Fruit fly (Drosophila melanogaster) whole organism, embryonic: ENCODE measurements around the gene Wee1.
A peak's percentile ranks its signal among the peaks of the same experiment; 100 is the strongest.

Source experiments
- Ada2b ChIP-seq: fragments of 200-800 bp; sonication (Bioruptor generic); IDR thresholded peaks from 2 replicates; pipeline ENCODE4 v1.3.6; 2022; ENCODE audit warnings: missing biosample characterization, missing genetic modification characterization
- B-H1 ChIP-seq: fragments of 200-800 bp; sonication (Bioruptor generic); IDR thresholded peaks from 3 replicates; pipeline ENCODE4 v1.3.6; 2022; ENCODE audit warnings: missing biosample characterization, missing genetic modification characterization
- Bgb ChIP-seq: fragments of 200-800 bp; sonication (Bioruptor generic); IDR thresholded peaks from 2 replicates; pipeline ENCODE4 v1.3.6; 2022; ENCODE audit warnings: missing biosample characterization, missing genetic modification characterization; ENCODE audit not compliant: partially characterized antibody
- Bteb2 ChIP-seq: fragments of 200-800 bp; sonication (Bioruptor generic); optimal IDR thresholded peaks from 2 replicates; lab custom pipeline; 2016; ENCODE audit warnings: missing biosample characterization, missing genetic modification characterization
- CG11560 ChIP-seq: fragments of 200-800 bp; sonication (Bioruptor generic); IDR thresholded peaks from 3 replicates; pipeline ENCODE4 v1.3.6; 2022; ENCODE audit warnings: missing biosample characterization, missing genetic modification characterization
- CG1233 ChIP-seq: fragments of 200-800 bp; sonication (Bioruptor generic); optimal IDR thresholded peaks from 4 replicates; lab custom pipeline; 2018; ENCODE audit warnings: missing biosample characterization, mild to moderate bottlenecking, missing genetic modification characterization
- CG12659 ChIP-seq: fragments of 200-800 bp; sonication (Bioruptor generic); optimal IDR thresholded peaks from 3 replicates; lab custom pipeline; 2017; ENCODE audit warnings: mild to moderate bottlenecking, missing biosample characterization, missing genetic modification reagents, missing genetic modification characterization
- CG13296 ChIP-seq: fragments of 200-800 bp; sonication (Bioruptor generic); optimal IDR thresholded peaks from 3 replicates; lab custom pipeline; 2018; ENCODE audit warnings: missing biosample characterization, mild to moderate bottlenecking, missing genetic modification characterization
- CG13624 ChIP-seq: fragments of 200-800 bp; sonication (Bioruptor generic); optimal IDR thresholded peaks from 2 replicates; lab custom pipeline; 2016; ENCODE audit warnings: missing biosample characterization, missing genetic modification characterization
- CG1603 ChIP-seq: fragments of 200-800 bp; sonication (Bioruptor generic); optimal IDR thresholded peaks from 2 replicates; lab custom pipeline; 2019; ENCODE audit warnings: missing biosample characterization, mild to moderate bottlenecking, missing genetic modification characterization, moderate library complexity
- CG16863 ChIP-seq: fragments of 200-800 bp; sonication (Bioruptor generic); optimal IDR thresholded peaks from 3 replicates; lab custom pipeline; 2016; ENCODE audit warnings: missing biosample characterization, missing genetic modification characterization
- CG17802 ChIP-seq: fragments of 200-800 bp; sonication (Bioruptor generic); optimal IDR thresholded peaks from 2 replicates; lab custom pipeline; 2018; ENCODE audit warnings: missing biosample characterization, mild to moderate bottlenecking, missing genetic modification characterization, moderate library complexity
- CG1792 ChIP-seq: fragments of 200-800 bp; sonication (Bioruptor generic); optimal IDR thresholded peaks from 2 replicates; lab custom pipeline; 2016; ENCODE audit warnings: missing biosample characterization, missing genetic modification characterization
- CG2129 ChIP-seq: fragments of 200-800 bp; sonication (Bioruptor generic); IDR thresholded peaks from 2 replicates; pipeline ENCODE4 v1.3.6; 2022; ENCODE audit warnings: missing biosample characterization, missing genetic modification characterization; ENCODE audit not compliant: partially characterized antibody
- CG32767 ChIP-seq: fragments of 200-800 bp; sonication (Bioruptor generic); IDR thresholded peaks from 2 replicates; pipeline ENCODE4 v1.3.6; 2022; ENCODE audit warnings: missing biosample characterization, missing genetic modification characterization
- CG33213 ChIP-seq: fragments of 200-800 bp; sonication (Bioruptor generic); optimal IDR thresholded peaks from 3 replicates; lab custom pipeline; 2016; ENCODE audit warnings: missing biosample characterization, missing genetic modification characterization
- CG33557 ChIP-seq: fragments of 200-800 bp; sonication (Bioruptor generic); optimal IDR thresholded peaks from 2 replicates; lab custom pipeline; 2019; ENCODE audit warnings: missing biosample characterization, mild to moderate bottlenecking, missing genetic modification characterization, moderate library complexity
- CG5953 ChIP-seq: fragments of 200-800 bp; sonication (Bioruptor generic); IDR thresholded peaks from 2 replicates; pipeline ENCODE4 v1.3.6; 2022; ENCODE audit warnings: missing biosample characterization, missing genetic modification characterization
- CG7745 ChIP-seq: fragments of 200-800 bp; sonication (Bioruptor generic); optimal IDR thresholded peaks from 2 replicates; lab custom pipeline; 2018; ENCODE audit warnings: missing biosample characterization, mild to moderate bottlenecking, missing genetic modification characterization, moderate library complexity
- CG7928 ChIP-seq: fragments of 200-800 bp; sonication (Bioruptor generic); optimal IDR thresholded peaks from 2 replicates; lab custom pipeline; 2017; ENCODE audit warnings: missing biosample characterization, mild to moderate bottlenecking, missing genetic modification characterization
- CG8359 ChIP-seq: fragments of 200-800 bp; sonication (Bioruptor generic); optimal IDR thresholded peaks from 2 replicates; lab custom pipeline; 2017; ENCODE audit warnings: missing biosample characterization, mild to moderate bottlenecking, missing genetic modification characterization, borderline replicate concordance
- CG8924 ChIP-seq: fragments of 200-800 bp; optimal IDR thresholded peaks from 3 replicates; lab custom pipeline; 2019; ENCODE audit warnings: missing biosample characterization, mild to moderate bottlenecking, missing genetic modification characterization, moderate library complexity
- CTCF ChIP-seq: fragments of 200-800 bp; sonication (Bioruptor generic); optimal IDR thresholded peaks from 2 replicates; lab custom pipeline; 2017; ENCODE audit warnings: missing biosample characterization, mild to moderate bottlenecking, missing genetic modification characterization, moderate library complexity
- Doc2 ChIP-seq: fragments of 200-800 bp; sonication (Bioruptor generic); IDR thresholded peaks from 2 replicates; pipeline ENCODE4 v1.3.6; 2022; ENCODE audit warnings: missing biosample characterization, missing genetic modification characterization
- Dref ChIP-seq: fragments of 200-800 bp; sonication (Bioruptor generic); IDR thresholded peaks from 2 replicates; pipeline ENCODE4 v1.3.6; 2022; ENCODE audit warnings: missing biosample characterization, missing genetic modification characterization
- Elba2 ChIP-seq: fragments of 200-800 bp; sonication (Bioruptor generic); optimal IDR thresholded peaks from 3 replicates; lab custom pipeline; 2016; ENCODE audit warnings: missing biosample characterization, missing genetic modification characterization
- Fer2 ChIP-seq: fragments of 200-800 bp; sonication (Bioruptor generic); optimal IDR thresholded peaks from 2 replicates; lab custom pipeline; 2018; ENCODE audit warnings: missing biosample characterization, mild to moderate bottlenecking, missing genetic modification characterization, moderate library complexity
- Gsc ChIP-seq: fragments of 200-800 bp; sonication (Bioruptor generic); IDR thresholded peaks from 2 replicates; pipeline ENCODE4 v1.3.6; 2022; ENCODE audit warnings: missing biosample characterization, missing genetic modification characterization
- Hr3 ChIP-seq: fragments of 200-800 bp; sonication (Bioruptor generic); optimal IDR thresholded peaks from 3 replicates; lab custom pipeline; 2016; ENCODE audit warnings: missing biosample characterization, missing genetic modification characterization
- Hsf ChIP-seq: fragments of 200-800 bp; sonication (Bioruptor generic); optimal IDR thresholded peaks from 3 replicates; lab custom pipeline; 2016; ENCODE audit warnings: missing biosample characterization, missing genetic modification characterization
- Mrtf ChIP-seq: fragments of 200-800 bp; sonication (Bioruptor generic); IDR thresholded peaks from 3 replicates; pipeline ENCODE4 v1.3.6; 2022; ENCODE audit warnings: missing biosample characterization, missing genetic modification characterization
- NK7.1 ChIP-seq: fragments of 200-800 bp; sonication (Bioruptor generic); optimal IDR thresholded peaks from 3 replicates; lab custom pipeline; 2016; ENCODE audit warnings: missing biosample characterization, missing genetic modification characterization
- Optix ChIP-seq: fragments of 200-800 bp; sonication (Bioruptor generic); IDR thresholded peaks from 3 replicates; pipeline ENCODE4 v1.3.6; 2022; ENCODE audit warnings: missing biosample characterization, missing genetic modification characterization
- Rfx ChIP-seq: fragments of 200-800 bp; sonication (Bioruptor generic); IDR thresholded peaks from 2 replicates; pipeline ENCODE4 v1.3.6; 2022; ENCODE audit warnings: missing biosample characterization, missing genetic modification characterization
- Rx ChIP-seq: fragments of 200-800 bp; sonication (Bioruptor generic); IDR thresholded peaks from 2 replicates; pipeline ENCODE4 v1.3.6; 2022; ENCODE audit warnings: missing biosample characterization, missing genetic modification characterization
- Tbp ChIP-seq: fragments of >200 bp; optimal IDR thresholded peaks from 2 replicates; lab custom pipeline; 2018; ENCODE audit warnings: missing biosample characterization, missing genetic modification characterization
- Xrp1 ChIP-seq: fragments of 200-800 bp; sonication (Bioruptor generic); IDR thresholded peaks from 2 replicates; pipeline ENCODE4 v1.3.6; 2022; ENCODE audit warnings: missing biosample characterization, missing genetic modification characterization
- amos ChIP-seq: fragments of 200-800 bp; sonication (Bioruptor generic); IDR thresholded peaks from 2 replicates; pipeline ENCODE4 v1.3.6; 2022; ENCODE audit warnings: missing biosample characterization, missing genetic modification characterization; ENCODE audit not compliant: partially characterized antibody
- disco-r ChIP-seq: fragments of 200-800 bp; sonication (Bioruptor generic); optimal IDR thresholded peaks from 2 replicates; lab custom pipeline; 2016; ENCODE audit warnings: missing biosample characterization, missing genetic modification characterization
- esg ChIP-seq: fragments of 200-800 bp; sonication (Bioruptor generic); conservative IDR thresholded peaks from 2 replicates; pipeline ENCODE4 v1.3.6; 2022; ENCODE audit warnings: missing biosample characterization, missing genetic modification characterization
- hkb ChIP-seq, 2 experiments: fragments of 200-800 bp in 1 of 2; fragments of >200 bp in 1 of 2; sonication (Bioruptor generic) in 1 of 2; IDR thresholded peaks in 1 of 2; optimal IDR thresholded peaks in 1 of 2; 2 replicates each; pipeline versions ENCODE4 v1.3.6 to Lab custom; 2017 to 2022; ENCODE audit warnings: missing biosample characterization in 1 of 2, missing genetic modification characterization in 1 of 2
- lola ChIP-seq, 3 experiments: fragments of >200 bp in 2 of 3; fragments of 200-800 bp in 1 of 3; sonication (Bioruptor generic) in 1 of 3; optimal IDR thresholded peaks; 2 replicates each; lab custom pipeline; 2017 to 2019; ENCODE audit warnings: missing biosample characterization in 3 of 3, missing genetic modification characterization in 3 of 3, mild to moderate bottlenecking in 1 of 3, moderate library complexity in 1 of 3
- nerfin-1 ChIP-seq: fragments of 200-800 bp; sonication (Bioruptor generic); optimal IDR thresholded peaks from 3 replicates; lab custom pipeline; 2019; ENCODE audit warnings: missing biosample characterization, mild to moderate bottlenecking, missing genetic modification characterization, moderate library complexity
- nmo ChIP-seq: fragments of 200-800 bp; sonication (Bioruptor generic); optimal IDR thresholded peaks from 2 replicates; lab custom pipeline; 2018; ENCODE audit warnings: missing biosample characterization, mild to moderate bottlenecking, missing genetic modification characterization, moderate library complexity
- otp ChIP-seq: fragments of 200-800 bp; sonication (Bioruptor generic); IDR thresholded peaks from 3 replicates; pipeline ENCODE4, ENCODE4 v1.3.6; 2022; ENCODE audit warnings: missing biosample characterization, missing genetic modification characterization
- pho ChIP-seq: fragments of 200-800 bp; sonication (Bioruptor generic); optimal IDR thresholded peaks from 2 replicates; lab custom pipeline; 2016; ENCODE audit warnings: missing biosample characterization, missing genetic modification characterization
- ro ChIP-seq: fragments of 200-800 bp; sonication (Bioruptor generic); IDR thresholded peaks from 2 replicates; pipeline ENCODE4 v1.3.6; 2022; ENCODE audit warnings: missing biosample characterization, missing genetic modification characterization
- salm ChIP-seq: fragments of 200-800 bp; sonication (Bioruptor generic); optimal IDR thresholded peaks from 2 replicates; lab custom pipeline; 2018; ENCODE audit warnings: missing biosample characterization, mild to moderate bottlenecking, missing genetic modification characterization
- tap ChIP-seq: fragments of 200-800 bp; optimal IDR thresholded peaks from 3 replicates; lab custom pipeline; 2019; ENCODE audit warnings: missing biosample characterization, mild to moderate bottlenecking, missing genetic modification characterization, moderate library complexity
- vfl ChIP-seq: fragments of 200-800 bp; sonication (Bioruptor generic); optimal IDR thresholded peaks from 2 replicates; lab custom pipeline; 2016; ENCODE audit warnings: missing biosample characterization, missing genetic modification characterization

Gene Wee1

DNA sequence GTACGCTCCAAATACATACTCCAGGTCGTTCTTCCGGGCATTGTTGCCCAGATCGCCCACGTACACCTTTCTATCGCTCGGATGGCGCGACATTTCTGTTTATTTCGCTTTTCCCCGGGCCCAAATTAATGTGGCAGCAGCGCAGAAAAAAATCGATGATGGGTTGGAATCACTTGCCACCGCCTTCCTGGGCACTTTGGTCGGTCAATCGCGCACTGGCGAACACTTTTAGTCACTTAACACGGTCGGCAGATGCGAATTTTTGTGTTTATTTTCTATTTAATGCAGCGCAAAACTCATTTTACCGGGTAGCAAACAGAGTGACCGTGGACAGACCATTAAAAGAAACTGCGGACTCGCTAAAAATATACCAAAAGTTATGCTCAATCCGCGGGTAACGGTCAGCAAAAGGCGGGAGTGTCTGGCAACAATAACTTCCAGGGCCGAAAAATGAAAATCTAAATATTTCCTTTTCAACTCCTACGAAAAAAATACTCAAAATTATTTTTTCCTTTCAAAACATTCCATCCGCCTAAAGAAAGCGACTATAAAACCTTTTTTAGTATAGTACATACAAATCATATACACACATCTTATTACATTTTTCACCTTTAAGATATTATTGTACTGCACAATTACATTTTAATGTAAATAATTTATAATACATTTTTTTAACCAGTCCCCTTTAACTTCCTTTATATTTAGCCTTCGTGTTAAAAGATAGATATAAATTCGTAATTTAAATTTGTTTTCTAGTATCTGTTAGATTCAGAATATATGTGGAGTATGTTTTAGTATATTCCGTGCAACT is 6.1 kb upstream of the Wee1 start, which contains the start of gene x16 (continued):
- no peak for TF ChIP-seq Fer2
- no peak for TF ChIP-seq disco-r (GFP tag; lab: Kevin White, UChicago)
- TF ChIP-seq Hr3 (GFP tag; lab: Kevin White, UChicago): peak; percentile 3
- no peak for TF ChIP-seq CG11560 (tag; lab: Robert Waterston, UW)
- no peak for TF ChIP-seq salm
- TF ChIP-seq CG13296 (GFP tag; lab: Kevin White, UChicago): no peak
- TF ChIP-seq CTCF (GFP tag; lab: Kevin White, UChicago): no peak
- no peak for TF ChIP-seq Mrtf (GFP tag; lab: Robert Waterston, UW)
- TF ChIP-seq CG33557 (GFP tag; lab: Kevin White, UChicago): no peak
- TF ChIP-seq Hsf: peak; percentile 10
- TF ChIP-seq CG1233: no peak
- TF ChIP-seq Optix (GFP tag; lab: Robert Waterston, UW): no peak
- TF ChIP-seq Elba2 (GFP tag; lab: Kevin White, UChicago): no peak
- no peak for TF ChIP-seq lola (GFP tag; optimal IDR thresholded peaks at IDR 0.05; lab: Kevin White, UChicago)
- TF ChIP-seq NK7.1 (GFP tag; lab: Kevin White, UChicago): no peak
- TF ChIP-seq otp: no peak
- TF ChIP-seq CG33213 (GFP tag; lab: Kevin White, UChicago): no peak
- TF ChIP-seq CG13624 (GFP tag; lab: Kevin White, UChicago): no peak
- peak; percentile 30 for TF ChIP-seq nmo (GFP tag; lab: Kevin White, UChicago)
- TF ChIP-seq Doc2 (GFP tag; lab: Robert Waterston, UW): no peak
- no peak for TF ChIP-seq esg (GFP tag; lab: Robert Waterston, UW)
- no peak for TF ChIP-seq pho (GFP tag; lab: Kevin White, UChicago)
- no peak for TF ChIP-seq Ada2b
- no peak for TF ChIP-seq CG12659
- no peak for TF ChIP-seq amos (GFP tag; lab: Robert Waterston, UW)
- peak; percentile 18; the same call in 1 of the 2 replicates for TF ChIP-seq Rfx
- no peak for TF ChIP-seq CG2129 (GFP tag; lab: Robert Waterston, UW)
- TF ChIP-seq Tbp (GFP tag; lab: Kevin White, UChicago): no peak
- TF ChIP-seq Dref (GFP tag; lab: Robert Waterston, UW): no peak
- no peak for TF ChIP-seq Gsc (GFP tag; lab: Robert Waterston, UW)
- TF ChIP-seq CG1792 (GFP tag; lab: Kevin White, UChicago): no peak
- TF ChIP-seq Rx (GFP tag; lab: Robert Waterston, UW): no peak
- no peak for TF ChIP-seq nerfin-1 (tag; lab: Kevin White, UChicago)
- TF ChIP-seq CG5953: no peak
- TF ChIP-seq ro (GFP tag; lab: Robert Waterston, UW): no peak
- TF ChIP-seq Bgb (GFP tag; lab: Robert Waterston, UW): no peak
- no peak for TF ChIP-seq tap (tag; lab: Kevin White, UChicago)
- no peak for TF ChIP-seq B-H1 (GFP tag; lab: Robert Waterston, UW)
- TF ChIP-seq hkb (optimal IDR thresholded peaks at IDR 0.05; lab: Kevin White, UChicago): peak; percentile 29
- TF ChIP-seq hkb (GFP tag; IDR thresholded peaks at IDR 0.05; lab: Robert Waterston, UW): no peak
- TF ChIP-seq CG8924 (tag; lab: Kevin White, UChicago): no peak
- no peak for TF ChIP-seq Bteb2 (GFP tag; lab: Kevin White, UChicago)
- TF ChIP-seq Xrp1 (GFP tag; lab: Robert Waterston, UW): no peak
- TF ChIP-seq CG7745 (tag; lab: Kevin White, UChicago): no peak
- TF ChIP-seq CG8359 (GFP tag; lab: Kevin White, UChicago): no peak
- no peak for TF ChIP-seq CG17802
- TF ChIP-seq CG16863 (GFP tag; lab: Kevin White, UChicago): no peak
- no peak for TF ChIP-seq CG32767
- no peak for TF ChIP-seq vfl (GFP tag; lab: Kevin White, UChicago)
- TF ChIP-seq CG7928 (GFP tag; lab: Kevin White, UChicago): peak; percentile 83
- TF ChIP-seq CG1603 (tag; lab: Kevin White, UChicago): no peak
